Worm (Caenorhabditis elegans) whole organism, late embryonic: ENCODE results near the gene nhr-241.

Experiments
- C08G9.2 ChIP-seq: sonication (generic microtip); optimal IDR thresholded peaks from 2 replicates; lab custom pipeline; 2016; ENCODE audit warnings: mild to moderate bottlenecking, missing genetic modification characterization, moderate library complexity, missing compliant biosample characterization
- ceh-30 ChIP-seq: fragments of 150-350 bp; optimal IDR thresholded peaks from 2 replicates; lab custom pipeline; 2014; ENCODE audit warnings: missing biosample characterization, missing genetic modification characterization
- ceh-31 ChIP-seq: sonication (generic microtip); optimal IDR thresholded peaks from 2 replicates; lab custom pipeline; 2016; ENCODE audit warnings: missing genetic modification characterization, missing compliant biosample characterization
- ceh-6 ChIP-seq: fragments of 200-800 bp; sonication (Bioruptor generic); optimal IDR thresholded peaks from 2 replicates; lab custom pipeline; 2018; ENCODE audit warnings: mild to moderate bottlenecking, missing genetic modification characterization, missing compliant biosample characterization
- fax-1 ChIP-seq: sonication (generic microtip); optimal IDR thresholded peaks from 2 replicates; lab custom pipeline; 2016; ENCODE audit warnings: missing genotype, missing genetic modification characterization, missing compliant biosample characterization
- gmeb-2 ChIP-seq: sonication (generic microtip); optimal IDR thresholded peaks from 2 replicates; lab custom pipeline; 2016; ENCODE audit warnings: missing genetic modification characterization, inconsistent platforms, missing compliant biosample characterization
- hlh-13 ChIP-seq: fragments of 200-800 bp; sonication (Bioruptor generic); optimal IDR thresholded peaks from 2 replicates; lab custom pipeline; 2018; ENCODE audit warnings: mild to moderate bottlenecking, missing genetic modification characterization, missing compliant biosample characterization
- hlh-8 ChIP-seq: sonication (generic microtip); optimal IDR thresholded peaks from 2 replicates; lab custom pipeline; 2016; ENCODE audit warnings: missing genotype, missing genetic modification characterization, missing compliant biosample characterization
- lim-6 ChIP-seq: sonication (generic microtip); optimal IDR thresholded peaks from 2 replicates; lab custom pipeline; 2016; ENCODE audit warnings: missing genetic modification characterization, missing compliant biosample characterization
- madf-2 ChIP-seq: sonication (generic microtip); optimal IDR thresholded peaks from 2 replicates; lab custom pipeline; 2017; ENCODE audit warnings: missing genetic modification characterization, missing compliant biosample characterization
- unc-3 ChIP-seq, 2 experiments: fragments of 200-800 bp in 1 of 2; sonication (Bioruptor generic) in 1 of 2; sonication (generic microtip) in 1 of 2; conservative IDR thresholded peaks in 1 of 2; optimal IDR thresholded peaks in 1 of 2; 2 replicates each; pipeline versions ENCODE4 v1.3.6 to Lab custom; 2016 to 2022; ENCODE audit warnings: missing compliant biosample characterization in 2 of 2, missing genetic modification characterization in 2 of 2, missing genetic modification reagents in 1 of 2

Gene nhr-241

DNA sequence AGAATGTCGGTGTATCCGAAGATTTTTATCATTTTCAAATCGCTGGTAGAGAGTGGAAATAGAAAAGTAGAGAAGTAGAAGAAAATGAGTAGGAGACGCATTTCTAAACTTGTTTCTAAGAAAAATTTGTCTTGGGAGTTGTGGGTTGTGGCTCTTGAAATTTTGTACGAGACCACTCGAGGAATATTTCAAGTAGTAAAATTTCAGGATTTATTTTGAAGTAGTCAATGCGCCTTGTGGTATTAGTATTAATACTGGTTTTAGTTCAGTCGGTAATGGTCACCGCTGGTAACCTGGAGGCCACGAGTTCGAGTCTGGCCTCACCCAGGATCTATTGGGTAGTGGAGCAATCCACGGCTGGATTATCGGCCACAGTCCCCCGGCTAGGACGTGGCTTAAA lies 49.5 kb downstream of the nhr-241 start, which contains the start of gene clec-252:
TSS of gene clec-252 (minus strand) at position 101 of the 400 bp plus-strand sequence.
- TF ChIP-seq ceh-31: no peak
- TF ChIP-seq gmeb-2 (tag; lab: Kevin White, UChicago): no peak
- TF ChIP-seq unc-3 (GFP tag; conservative IDR thresholded peaks at IDR 0.05; lab: Robert Waterston, UW): no peak
- TF ChIP-seq unc-3 (tag; optimal IDR thresholded peaks at IDR 0.05; lab: Kevin White, UChicago): no peak
- TF ChIP-seq lim-6: no peak
- no peak for TF ChIP-seq ceh-30
- TF ChIP-seq hlh-13 (GFP tag; lab: Kevin White, UChicago): no peak
- TF ChIP-seq madf-2 (tag; lab: Kevin White, UChicago): no peak
- no peak for TF ChIP-seq C08G9.2 (tag; lab: Kevin White, UChicago)
- TF ChIP-seq fax-1 (tag; lab: Kevin White, UChicago): no peak
- TF ChIP-seq hlh-8 (tag; lab: Kevin White, UChicago): no peak

- TF ChIP-seq ceh-6 (GFP tag; lab: Kevin White, UChicago): no peak
These were observed 51.2 kb downstream of the nhr-241 start, which contains the start of the genes F11D11.21 and F11D11.12 for ce11 chrV:18750445-18750844. TSS of gene F11D11.21 (minus strand) at chrV:18750545. TSS of gene F11D11.12 (minus strand) at chrV:18750682.
